Fruit fly (Drosophila melanogaster): ENCODE results near the gene CG14641.

CG14641 gene

DNA sequence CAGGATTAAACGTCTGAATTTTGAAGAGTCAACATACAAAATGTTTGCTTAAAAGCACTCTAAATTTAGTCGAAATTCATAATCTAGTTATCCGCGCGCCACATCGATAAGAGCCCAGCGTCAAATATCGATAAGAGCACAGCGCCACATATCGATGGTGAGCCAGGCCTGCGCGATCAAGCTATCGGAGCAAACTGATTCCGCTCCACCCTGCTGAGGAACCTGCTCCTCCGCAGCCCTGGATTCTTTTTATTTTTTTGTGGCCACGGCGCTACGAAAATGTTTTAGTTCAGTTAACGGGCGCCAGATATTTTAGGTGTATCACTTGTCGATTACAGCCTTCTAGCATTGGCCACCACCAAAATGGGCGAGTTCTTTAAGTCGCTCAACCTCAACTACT, 11.4 kb downstream of the CG14641 start (continued):
- peak; percentile 64 for TF ChIP-seq CG2120 (GFP tag; optimal IDR thresholded peaks at IDR 0.05)
- TF ChIP-seq Pdp1 (GFP tag; optimal IDR thresholded peaks at IDR 0.05): peak in 1 of 2 experiments; percentile 33
- TF ChIP-seq CG7987 (GFP tag; optimal IDR thresholded peaks at IDR 0.05): peak; percentile 22
- TF ChIP-seq CG7963 (GFP tag; IDR thresholded peaks at IDR 0.05; ENCODE audit: partially characterized antibody): peak; percentile 97
- peak; percentile 99 for TF ChIP-seq CG6791 (GFP tag; IDR thresholded peaks at IDR 0.05; ENCODE audit: partially characterized antibody)
- TF ChIP-seq sqz (GFP tag; optimal IDR thresholded peaks at IDR 0.05): no peak
- peak; percentile 25 for TF ChIP-seq CG30403 (GFP tag; optimal IDR thresholded peaks at IDR 0.05)
- no peak for TF ChIP-seq ttk (GFP tag; IDR thresholded peaks at IDR 0.05)
- peak; percentile 27 for TF ChIP-seq CG12155 (GFP tag; optimal IDR thresholded peaks at IDR 0.05)
- no peak for TF ChIP-seq CG15601 (tag; optimal IDR thresholded peaks at IDR 0.05)
- peak; percentile 69 for TF ChIP-seq trem (tag; optimal IDR thresholded peaks at IDR 0.05)
- TF ChIP-seq CG6254 (GFP tag; optimal IDR thresholded peaks at IDR 0.05): no peak
- peak; percentile 23 for TF ChIP-seq hkb (optimal IDR thresholded peaks at IDR 0.05)
- TF ChIP-seq hkb (GFP tag; IDR thresholded peaks at IDR 0.05): no peak
- peak; percentile 45 for TF ChIP-seq grau (tag; optimal IDR thresholded peaks at IDR 0.05)
- TF ChIP-seq dm (GFP tag; optimal IDR thresholded peaks at IDR 0.05): peak; percentile 1
- TF ChIP-seq GATAe (GFP tag; conservative IDR thresholded peaks at IDR 0.05): no peak
- TF ChIP-seq sob (GFP tag; IDR thresholded peaks at IDR 0.05): peak; percentile 74
- TF ChIP-seq CG34422 (GFP tag; IDR thresholded peaks at IDR 0.05): peak; percentile 56; the same call in 2 of the 3 replicates
- TF ChIP-seq Myb (GFP tag; optimal IDR thresholded peaks at IDR 0.05): peak; percentile 65
- no peak for TF ChIP-seq fru (optimal IDR thresholded peaks at IDR 0.05)
- peak; percentile 54; the same call in 1 of the 2 replicates for TF ChIP-seq chm (GFP tag; IDR thresholded peaks at IDR 0.05)
- no peak for TF ChIP-seq CG5245 (GFP tag; optimal IDR thresholded peaks at IDR 0.05)
- no peak for TF ChIP-seq CG10543 (GFP tag; optimal IDR thresholded peaks at IDR 0.05)
- no peak for TF ChIP-seq CG12391 (tag; optimal IDR thresholded peaks at IDR 0.05)
- peak; percentile 86 for TF ChIP-seq HmgD (GFP tag; optimal IDR thresholded peaks at IDR 0.05)
- no peak for TF ChIP-seq CG16815 (GFP tag; optimal IDR thresholded peaks at IDR 0.05)
- TF ChIP-seq hb (GFP tag; IDR thresholded peaks at IDR 0.05; ENCODE audit: partially characterized antibody): peak; percentile 97
- TF ChIP-seq Mes4 (GFP tag; optimal IDR thresholded peaks at IDR 0.05): peak; percentile 32
- TF ChIP-seq crol (GFP tag; IDR thresholded peaks at IDR 0.05): no peak
- TF ChIP-seq Dbx (GFP tag; IDR thresholded peaks at IDR 0.05): peak; percentile 70; the same call in 2 of the 3 replicates
- TF ChIP-seq lilli (GFP tag; optimal IDR thresholded peaks at IDR 0.05): peak; percentile 56
- TF ChIP-seq HLHmδ (GFP tag; optimal IDR thresholded peaks at IDR 0.05): no peak
- peak; percentile 48; the same call in 1 of the 2 replicates for TF ChIP-seq ssp (GFP tag; IDR thresholded peaks at IDR 0.05)
- peak; percentile 22 for TF ChIP-seq CG8944 (GFP tag; optimal IDR thresholded peaks at IDR 0.05)
- no peak for TF ChIP-seq CG7556 (GFP tag; optimal IDR thresholded peaks at IDR 0.05)
- no peak for TF ChIP-seq Bteb2 (GFP tag; optimal IDR thresholded peaks at IDR 0.05)
- no peak for TF ChIP-seq CG11093 (GFP tag; IDR thresholded peaks at IDR 0.05)
- TF ChIP-seq sna (GFP tag; IDR thresholded peaks at IDR 0.05; ENCODE audit: partially characterized antibody): peak; percentile 96
- TF ChIP-seq CG11247 (GFP tag; IDR thresholded peaks at IDR 0.05): peak; percentile 41; the same call in 1 of the 2 replicates
- peak; percentile 96 for TF ChIP-seq Doc3 (GFP tag; IDR thresholded peaks at IDR 0.05; ENCODE audit: partially characterized antibody)
- TF ChIP-seq CG11456 (GFP tag; IDR thresholded peaks at IDR 0.05): peak; percentile 66; the same call in 2 of the 3 replicates
- TF ChIP-seq PHDP (tag; optimal IDR thresholded peaks at IDR 0.05): peak; percentile 19
- peak; percentile 76 for TF ChIP-seq CG30020 (tag; optimal IDR thresholded peaks at IDR 0.05)
- no peak for TF ChIP-seq CG1529 (GFP tag; optimal IDR thresholded peaks at IDR 0.05)
- TF ChIP-seq H2.0 (GFP tag; IDR thresholded peaks at IDR 0.05): 0 out of 2 replicates have a peak, but pooled peaks have one; percentile 23
- peak; percentile 98 for TF ChIP-seq MESR4 (GFP tag; optimal IDR thresholded peaks at IDR 0.05)
- TF ChIP-seq CG8924 (tag; optimal IDR thresholded peaks at IDR 0.05): no peak
- TF ChIP-seq Hr51 (GFP tag; optimal IDR thresholded peaks at IDR 0.05): peak in 1 of 2 experiments; percentile 44
- no peak for TF ChIP-seq fd96Cb (tag; optimal IDR thresholded peaks at IDR 0.05)
- peak; percentile 56 for TF ChIP-seq Adf1 (GFP tag; IDR thresholded peaks at IDR 0.05)

Data from whole organism, embryonic.